Fruit fly (Drosophila melanogaster) whole organism, embryonic: ENCODE data around the gene unk.
A peak's percentile ranks its signal among the peaks of the same experiment; 100 is the strongest.

ENCODE experiments used
- Atf3 ChIP-seq: fragments of 200-800 bp; sonication (Bioruptor generic); optimal IDR thresholded peaks from 3 replicates; lab custom pipeline; 2016; ENCODE audit warnings: missing biosample characterization, missing genetic modification characterization
- CG10267 ChIP-seq: fragments of 200-800 bp; sonication (Bioruptor generic); optimal IDR thresholded peaks from 2 replicates; lab custom pipeline; 2018; ENCODE audit warnings: missing biosample characterization, mild to moderate bottlenecking, missing genetic modification characterization, moderate library complexity
- CG10565 ChIP-seq: fragments of 200-800 bp; sonication (Bioruptor generic); optimal IDR thresholded peaks from 3 replicates; lab custom pipeline; 2016; ENCODE audit warnings: missing biosample characterization, mild to moderate bottlenecking, missing genetic modification characterization
- CG10979 ChIP-seq: fragments of 200-800 bp; sonication (Bioruptor generic); optimal IDR thresholded peaks from 2 replicates; lab custom pipeline; 2018; ENCODE audit warnings: missing biosample characterization, mild to moderate bottlenecking, missing genetic modification characterization, moderate library complexity
- CG12155 ChIP-seq: fragments of 200-800 bp; sonication (Bioruptor generic); optimal IDR thresholded peaks from 3 replicates; lab custom pipeline; 2016; ENCODE audit warnings: missing biosample characterization, missing genetic modification characterization
- CG14667 ChIP-seq: fragments of 200-800 bp; sonication (Bioruptor generic); IDR thresholded peaks from 2 replicates; pipeline ENCODE4 v1.3.6; 2022; ENCODE audit warnings: missing biosample characterization, missing genetic modification characterization
- CG15514 ChIP-seq: fragments of 200-800 bp; sonication (Bioruptor generic); optimal IDR thresholded peaks from 3 replicates; lab custom pipeline; 2017; ENCODE audit warnings: missing biosample characterization, missing genetic modification characterization, mild to moderate bottlenecking, moderate library complexity, missing genetic modification reagents
- CG15601 ChIP-seq: fragments of 200-800 bp; sonication (Bioruptor generic); optimal IDR thresholded peaks from 3 replicates; lab custom pipeline; 2019; ENCODE audit warnings: missing biosample characterization, mild to moderate bottlenecking, missing genetic modification characterization, moderate library complexity
- CG16815 ChIP-seq: fragments of 200-800 bp; sonication (Bioruptor generic); optimal IDR thresholded peaks from 3 replicates; lab custom pipeline; 2017; ENCODE audit warnings: missing biosample characterization, mild to moderate bottlenecking, missing genetic modification characterization
- CG17568 ChIP-seq: fragments of 200-800 bp; sonication (Bioruptor generic); optimal IDR thresholded peaks from 2 replicates; lab custom pipeline; 2018; ENCODE audit warnings: missing biosample characterization, mild to moderate bottlenecking, missing genetic modification characterization, moderate library complexity
- CG31388 ChIP-seq: fragments of 200-800 bp; sonication (Bioruptor generic); optimal IDR thresholded peaks from 2 replicates; lab custom pipeline; 2016; ENCODE audit warnings: missing biosample characterization, missing genetic modification characterization
- CG32767 ChIP-seq: fragments of 200-800 bp; sonication (Bioruptor generic); IDR thresholded peaks from 2 replicates; pipeline ENCODE4 v1.3.6; 2022; ENCODE audit warnings: missing biosample characterization, missing genetic modification characterization
- CG3726 ChIP-seq: fragments of 200-800 bp; sonication (Bioruptor generic); IDR thresholded peaks from 3 replicates; pipeline ENCODE4, ENCODE4 v1.3.6; 2022; ENCODE audit warnings: missing biosample characterization, missing genetic modification characterization
- CG3847 ChIP-seq: fragments of 200-800 bp; sonication (Bioruptor generic); IDR thresholded peaks from 2 replicates; pipeline ENCODE4 v1.3.6; 2022; ENCODE audit warnings: missing biosample characterization, missing genetic modification characterization
- CG4820 ChIP-seq: fragments of 200-800 bp; sonication (Bioruptor generic); optimal IDR thresholded peaks from 3 replicates; lab custom pipeline; 2016; ENCODE audit warnings: missing biosample characterization, missing genetic modification characterization
- CG8359 ChIP-seq: fragments of 200-800 bp; sonication (Bioruptor generic); optimal IDR thresholded peaks from 2 replicates; lab custom pipeline; 2017; ENCODE audit warnings: missing biosample characterization, mild to moderate bottlenecking, missing genetic modification characterization, borderline replicate concordance
- CG9817 ChIP-seq: fragments of 200-800 bp; sonication (Bioruptor generic); optimal IDR thresholded peaks from 2 replicates; lab custom pipeline; 2018; ENCODE audit warnings: missing biosample characterization, mild to moderate bottlenecking, missing genetic modification characterization, moderate library complexity
- HLH54F ChIP-seq: fragments of 200-800 bp; sonication (Bioruptor generic); optimal IDR thresholded peaks from 3 replicates; lab custom pipeline; 2016; ENCODE audit warnings: missing biosample characterization, missing genetic modification characterization
- Hmx ChIP-seq: fragments of 200-800 bp; sonication (Bioruptor generic); optimal IDR thresholded peaks from 2 replicates; lab custom pipeline; 2016; ENCODE audit warnings: missing biosample characterization, missing genetic modification characterization
- Kr ChIP-seq: fragments of 200-800 bp; sonication (Bioruptor generic); optimal IDR thresholded peaks from 2 replicates; lab custom pipeline; 2017; ENCODE audit warnings: missing biosample characterization, mild to moderate bottlenecking, missing genetic modification characterization
- Lpt ChIP-seq: fragments of >200 bp; optimal IDR thresholded peaks from 2 replicates; lab custom pipeline; 2018; ENCODE audit warnings: missing biosample characterization, missing genetic modification characterization
- Meics ChIP-seq: fragments of 200-800 bp; sonication (Bioruptor generic); optimal IDR thresholded peaks from 2 replicates; lab custom pipeline; 2017; ENCODE audit warnings: missing biosample characterization, mild to moderate bottlenecking, missing genetic modification characterization
- Sry-β ChIP-seq: fragments of 200-800 bp; sonication (Bioruptor generic); optimal IDR thresholded peaks from 2 replicates; lab custom pipeline; 2018; ENCODE audit warnings: missing biosample characterization, mild to moderate bottlenecking, missing genetic modification characterization, moderate library complexity
- abd-A ChIP-seq: fragments of 200-800 bp; sonication (Bioruptor generic); optimal IDR thresholded peaks from 3 replicates; lab custom pipeline; 2019; ENCODE audit warnings: missing biosample characterization, mild to moderate bottlenecking, missing genetic modification characterization, moderate library complexity
- aop ChIP-seq: fragments of 200-800 bp; sonication (Bioruptor generic); IDR thresholded peaks from 2 replicates; pipeline ENCODE4 v1.3.6; 2022; ENCODE audit warnings: missing biosample characterization, missing genetic modification characterization
- croc ChIP-seq: fragments of 200-800 bp; sonication (Bioruptor generic); conservative IDR thresholded peaks from 3 replicates; pipeline ENCODE4 v1.3.6; 2022; ENCODE audit warnings: missing biosample characterization, missing genetic modification characterization
- dimm ChIP-seq: fragments of 200-800 bp; sonication (Bioruptor generic); IDR thresholded peaks from 2 replicates; pipeline ENCODE4 v1.3.6; 2022; ENCODE audit warnings: missing biosample characterization, missing genetic modification characterization
- disco-r ChIP-seq: fragments of 200-800 bp; sonication (Bioruptor generic); optimal IDR thresholded peaks from 2 replicates; lab custom pipeline; 2016; ENCODE audit warnings: missing biosample characterization, missing genetic modification characterization
- hth ChIP-seq: fragments of >200 bp; optimal IDR thresholded peaks from 2 replicates; lab custom pipeline; 2017; ENCODE audit warnings: inconsistent platforms
- inv ChIP-seq: fragments of 200-800 bp; sonication (Bioruptor generic); IDR thresholded peaks from 2 replicates; pipeline ENCODE4 v1.3.6; 2022; ENCODE audit warnings: missing biosample characterization, missing genetic modification characterization; ENCODE audit not compliant: partially characterized antibody
- klu ChIP-seq: fragments of 200-800 bp; sonication (Bioruptor generic); IDR thresholded peaks from 2 replicates; pipeline ENCODE4 v1.3.6; 2022; ENCODE audit warnings: missing biosample characterization, missing genetic modification characterization
- lmd ChIP-seq: fragments of 200-800 bp; sonication (Bioruptor generic); IDR thresholded peaks from 2 replicates; pipeline ENCODE4 v1.3.6; 2022; ENCODE audit warnings: missing biosample characterization, missing genetic modification characterization
- maf-S ChIP-seq: fragments of 200-800 bp; sonication (Bioruptor generic); optimal IDR thresholded peaks from 2 replicates; lab custom pipeline; 2016; ENCODE audit warnings: missing biosample characterization, missing genetic modification characterization
- mirr ChIP-seq: fragments of 200-800 bp; sonication (Bioruptor generic); optimal IDR thresholded peaks from 3 replicates; lab custom pipeline; 2018; ENCODE audit warnings: missing biosample characterization, mild to moderate bottlenecking, missing genetic modification characterization
- odd ChIP-seq: fragments of 200-800 bp; sonication (Bioruptor generic); optimal IDR thresholded peaks from 2 replicates; lab custom pipeline; 2017; ENCODE audit warnings: missing biosample characterization, mild to moderate bottlenecking, missing genetic modification characterization
- pnt ChIP-seq: fragments of 200-800 bp; sonication (Bioruptor generic); optimal IDR thresholded peaks from 3 replicates; lab custom pipeline; 2016; ENCODE audit warnings: missing biosample characterization, missing genetic modification characterization
- run ChIP-seq: fragments of 200-800 bp; sonication (Bioruptor generic); optimal IDR thresholded peaks from 3 replicates; lab custom pipeline; 2018; ENCODE audit warnings: missing biosample characterization, mild to moderate bottlenecking, missing genetic modification characterization
- sc ChIP-seq, 3 experiments: fragments of >200 bp in 2 of 3; fragments of 200-800 bp in 1 of 3; sonication (Bioruptor generic) in 1 of 3; optimal IDR thresholded peaks; 2 replicates in 2 of 3; 3 replicates in 1 of 3; lab custom pipeline; 2017; ENCODE audit warnings: mild to moderate bottlenecking in 1 of 3, missing biosample characterization in 1 of 3, missing genetic modification characterization in 1 of 3, missing genetic modification reagents in 1 of 3
- schlank ChIP-seq: fragments of 200-800 bp; sonication (Bioruptor generic); optimal IDR thresholded peaks from 2 replicates; lab custom pipeline; 2018; ENCODE audit warnings: missing biosample characterization, mild to moderate bottlenecking, missing genetic modification characterization
- scrt ChIP-seq: fragments of 200-800 bp; sonication (Bioruptor generic); optimal IDR thresholded peaks from 2 replicates; lab custom pipeline; 2018; ENCODE audit warnings: missing biosample characterization, mild to moderate bottlenecking, missing genetic modification characterization, moderate library complexity
- sens ChIP-seq: fragments of 200-800 bp; sonication (Bioruptor generic); peaks from one replicate; lab custom pipeline; 2016; ENCODE audit warnings: missing biosample characterization, missing genetic modification characterization
- seq ChIP-seq: fragments of 200-800 bp; sonication (Bioruptor generic); IDR thresholded peaks from 2 replicates; pipeline ENCODE4 v1.3.6; 2022; ENCODE audit warnings: missing biosample characterization, missing genetic modification characterization
- sima ChIP-seq: fragments of 200-800 bp; sonication (Bioruptor generic); optimal IDR thresholded peaks from 2 replicates; lab custom pipeline; 2016; ENCODE audit warnings: missing biosample characterization, missing genetic modification characterization
- slou ChIP-seq: fragments of 200-800 bp; sonication (Bioruptor generic); optimal IDR thresholded peaks from 3 replicates; lab custom pipeline; 2016; ENCODE audit warnings: missing biosample characterization, missing genetic modification characterization
- sna ChIP-seq: fragments of 200-800 bp; sonication (Bioruptor generic); IDR thresholded peaks from 2 replicates; pipeline ENCODE4 v1.3.6; 2022; ENCODE audit warnings: missing biosample characterization, missing genetic modification characterization; ENCODE audit not compliant: partially characterized antibody
- sob ChIP-seq: fragments of 200-800 bp; sonication (Bioruptor generic); IDR thresholded peaks from 2 replicates; pipeline ENCODE4 v1.3.6; 2022; ENCODE audit warnings: missing biosample characterization, missing genetic modification characterization
- tx ChIP-seq: fragments of 200-800 bp; sonication (Bioruptor generic); optimal IDR thresholded peaks from 2 replicates; lab custom pipeline; 2016; ENCODE audit warnings: missing biosample characterization, missing genetic modification characterization
- wdn ChIP-seq: fragments of 200-800 bp; sonication (Bioruptor generic); IDR thresholded peaks from 2 replicates; pipeline ENCODE4 v1.3.6; 2022; ENCODE audit warnings: missing biosample characterization, missing genetic modification characterization

Gene unk

dm6 chr3R:23189958-23190900 is 32.6 kb upstream of the unk start (continued):
- TF ChIP-seq slou (no peak), seq (GFP tag; lab: Robert Waterston, UW) (peak; percentile 67), CG9817 (tag; lab: Kevin White, UChicago) (peak; percentile 78), abd-A (tag; lab: Kevin White, UChicago) (no peak), Hmx (peak; percentile 35), CG15514 (GFP tag; lab: Kevin White, UChicago) (peak; percentile 66), Lpt (GFP tag; lab: Kevin White, UChicago) (no peak), sna (no peak), mirr (GFP tag; lab: Kevin White, UChicago) (peak; percentile 73), CG3847 (GFP tag; lab: Robert Waterston, UW) (peak; percentile 68), CG31388 (no peak), Meics (GFP tag; lab: Kevin White, UChicago) (peak; percentile 71), disco-r (GFP tag; lab: Kevin White, UChicago) (peak; percentile 43), wdn (GFP tag; lab: Robert Waterston, UW) (peak; percentile 73; the same call in 1 of the 2 replicates), CG8359 (GFP tag; lab: Kevin White, UChicago) (peak; percentile 36), run (tag; lab: Kevin White, UChicago) (peak; percentile 59), CG14667 (peak; percentile 60), hth (no peak), maf-S (peak; percentile 64), CG12155 (GFP tag; lab: Kevin White, UChicago) (peak; percentile 58), sima (no peak), CG15601 (tag; lab: Kevin White, UChicago) (peak; percentile 45), CG16815 (GFP tag; lab: Kevin White, UChicago) (peak; percentile 39), sens (GFP tag; lab: Kevin White, UChicago) (peak; percentile 94), aop (GFP tag; lab: Robert Waterston, UW) (no peak), Kr (GFP tag; lab: Kevin White, UChicago) (no peak), Sry-β (GFP tag; lab: Kevin White, UChicago) (no peak), sob (GFP tag; lab: Robert Waterston, UW) (peak; percentile 58), CG10267 (tag; lab: Kevin White, UChicago) (peak; percentile 58), klu (GFP tag; lab: Robert Waterston, UW) (peak; percentile 50; the same call in 1 of the 2 replicates), CG17568 (GFP tag; lab: Kevin White, UChicago) (peak; percentile 66), pnt (GFP tag; lab: Kevin White, UChicago) (peak; percentile 52), CG10565 (GFP tag; lab: Kevin White, UChicago) (no peak), sc (optimal IDR thresholded peaks at IDR 0.05; lab: Kevin White, UChicago) (no peak), sc (GFP tag; optimal IDR thresholded peaks at IDR 0.05; lab: Kevin White, UChicago) (peak; percentile 49), tx (GFP tag; lab: Kevin White, UChicago) (peak; percentile 56), dimm (GFP tag; lab: Robert Waterston, UW) (no peak), CG10979 (tag; lab: Kevin White, UChicago) (peak; percentile 68), CG4820 (GFP tag; lab: Kevin White, UChicago) (peak; percentile 66), schlank (tag; lab: Kevin White, UChicago) (peak; percentile 34), CG32767 (GFP tag; lab: Robert Waterston, UW) (peak; percentile 65; the same call in 1 of the 2 replicates), scrt (GFP tag; lab: Kevin White, UChicago) (peak; percentile 57), lmd (peak; percentile 74), odd (peak; percentile 61), inv (GFP tag; lab: Robert Waterston, UW) (no peak), CG3726 (GFP tag; lab: Robert Waterston, UW) (no peak; the same call in 2 of the 3 replicates), Atf3 (GFP tag; lab: Kevin White, UChicago) (peak; percentile 47), croc (0 out of 3 replicates have a peak, but pooled peaks have one; percentile 14), HLH54F (peak; percentile 63)
